Worm (Caenorhabditis elegans) whole organism, late embryonic: ENCODE results near the gene pitr-1.

Experiments
- C38D4.7 ChIP-seq: fragments of 200-800 bp; sonication (Bioruptor generic); optimal IDR thresholded peaks from 2 replicates; lab custom pipeline; 2018; ENCODE audit warnings: mild to moderate bottlenecking, missing genetic modification characterization, moderate library complexity, missing compliant biosample characterization
- K02D7.2 ChIP-seq: sonication (generic microtip); optimal IDR thresholded peaks from 2 replicates; lab custom pipeline; 2017; ENCODE audit warnings: mild to moderate bottlenecking, missing genetic modification characterization, missing compliant biosample characterization
- T23F11.4 ChIP-seq: fragments of 200-800 bp; sonication (Bioruptor generic); optimal IDR thresholded peaks from 2 replicates; lab custom pipeline; 2018; ENCODE audit warnings: mild to moderate bottlenecking, missing genetic modification characterization, missing compliant biosample characterization
- Y22D7AL.16 ChIP-seq: sonication (generic microtip); optimal IDR thresholded peaks from 2 replicates; lab custom pipeline; 2016; ENCODE audit warnings: missing genetic modification characterization, missing compliant biosample characterization
- ama-1 ChIP-seq: fragments of 150-350 bp; optimal IDR thresholded peaks from 2 replicates; lab custom pipeline; 2014
- ceh-22 ChIP-seq: sonication (generic microtip); optimal IDR thresholded peaks from 2 replicates; lab custom pipeline; 2017; ENCODE audit warnings: missing biosample characterization, missing genetic modification characterization
- ceh-6 ChIP-seq: fragments of 200-800 bp; sonication (Bioruptor generic); optimal IDR thresholded peaks from 2 replicates; lab custom pipeline; 2018; ENCODE audit warnings: mild to moderate bottlenecking, missing genetic modification characterization, missing compliant biosample characterization
- dve-1 ChIP-seq: sonication (generic microtip); optimal IDR thresholded peaks from 2 replicates; lab custom pipeline; 2017; ENCODE audit warnings: antibody characterized with exemption, mild to moderate bottlenecking, missing genetic modification characterization, missing compliant biosample characterization
- elt-2 ChIP-seq: sonication (generic microtip); optimal IDR thresholded peaks from 2 replicates; lab custom pipeline; 2016; ENCODE audit warnings: missing genetic modification reagents, missing genetic modification characterization, missing compliant biosample characterization
- fkh-10 ChIP-seq: fragments of 150-350 bp; optimal IDR thresholded peaks from 2 replicates; lab custom pipeline; 2014; ENCODE audit warnings: missing biosample characterization, missing genetic modification reagents, missing genetic modification characterization
- fkh-6 ChIP-seq: sonication (generic microtip); optimal IDR thresholded peaks from 2 replicates; lab custom pipeline; 2016; ENCODE audit warnings: missing genetic modification characterization, missing compliant biosample characterization
- gmeb-2 ChIP-seq: sonication (generic microtip); optimal IDR thresholded peaks from 2 replicates; lab custom pipeline; 2016; ENCODE audit warnings: missing genetic modification characterization, inconsistent platforms, missing compliant biosample characterization
- hlh-13 ChIP-seq: fragments of 200-800 bp; sonication (Bioruptor generic); optimal IDR thresholded peaks from 2 replicates; lab custom pipeline; 2018; ENCODE audit warnings: mild to moderate bottlenecking, missing genetic modification characterization, missing compliant biosample characterization
- hlh-15 ChIP-seq: sonication (generic microtip); optimal IDR thresholded peaks from 2 replicates; lab custom pipeline; 2016; ENCODE audit warnings: missing genetic modification characterization, missing compliant biosample characterization
- hlh-8 ChIP-seq: sonication (generic microtip); optimal IDR thresholded peaks from 2 replicates; lab custom pipeline; 2016; ENCODE audit warnings: missing genotype, missing genetic modification characterization, missing compliant biosample characterization
- mec-3 ChIP-seq: sonication (generic microtip); optimal IDR thresholded peaks from 2 replicates; lab custom pipeline; 2016; ENCODE audit warnings: borderline replicate concordance, missing genetic modification characterization, missing compliant biosample characterization
- pag-3 ChIP-seq: sonication (generic microtip); optimal IDR thresholded peaks from 2 replicates; lab custom pipeline; 2016; ENCODE audit warnings: missing compliant biosample characterization, missing genetic modification characterization, borderline replicate concordance
- pat-9 ChIP-seq: fragments of 200-800 bp; sonication (Bioruptor generic); optimal IDR thresholded peaks from 2 replicates; lab custom pipeline; 2018; ENCODE audit warnings: mild to moderate bottlenecking, missing genetic modification characterization, moderate library complexity, missing compliant biosample characterization
- ref-2 ChIP-seq: sonication (generic microtip); optimal IDR thresholded peaks from 2 replicates; lab custom pipeline; 2016; ENCODE audit warnings: missing genetic modification characterization, missing compliant biosample characterization
- rnt-1 ChIP-seq: sonication (generic microtip); optimal IDR thresholded peaks from 2 replicates; lab custom pipeline; 2016; ENCODE audit warnings: missing genetic modification characterization, missing compliant biosample characterization
- sox-2 ChIP-seq: fragments of 200-800 bp; sonication (Bioruptor generic); IDR thresholded peaks from 2 replicates; pipeline ENCODE4 v1.3.6; 2022; ENCODE audit warnings: missing genetic modification reagents, missing genetic modification characterization, missing compliant biosample characterization
- zip-5 ChIP-seq: sonication (generic microtip); optimal IDR thresholded peaks from 2 replicates; lab custom pipeline; 2016; ENCODE audit warnings: missing genetic modification characterization, missing compliant biosample characterization

pitr-1 gene

ce11 chrIV:7440238-7440637 lies 46.4 kb downstream of the pitr-1 start:
- no peak for TF ChIP-seq ceh-22 (tag; lab: Kevin White, UChicago)
- no peak for TF ChIP-seq hlh-8 (tag; lab: Kevin White, UChicago)
- peak; percentile 86 for TF ChIP-seq elt-2
- no peak for TF ChIP-seq hlh-15 (tag; lab: Kevin White, UChicago)

ce11 chrIV:7445236-7445635 lies 51.4 kb downstream of the pitr-1 start, which contains the start of gene valv-1:
Gene valv-1, minus strand, starts transcription at chrIV:7445336.
- TF ChIP-seq ref-2 (tag; lab: Kevin White, UChicago) (no peak), ceh-6 (no peak), elt-2 (no peak), gmeb-2 (tag; lab: Kevin White, UChicago) (no peak), rnt-1 (no peak), K02D7.2 (tag; lab: Kevin White, UChicago) (no peak), sox-2 (GFP tag; lab: Robert Waterston, UW) (no peak), fkh-10 (no peak), C38D4.7 (no peak), pag-3 (tag; lab: Kevin White, UChicago) (no peak), T23F11.4 (GFP tag; lab: Kevin White, UChicago) (no peak), Y22D7AL.16 (tag; lab: Kevin White, UChicago) (no peak), ama-1 (lab: Kevin White, UChicago) (no peak), zip-5 (no peak), hlh-8 (tag; lab: Kevin White, UChicago) (no peak), dve-1 (tag; lab: Kevin White, UChicago) (no peak), mec-3 (tag; lab: Kevin White, UChicago) (no peak), fkh-6 (tag; lab: Kevin White, UChicago) (no peak), pat-9 (no peak)
- TF ChIP-seq, all 69 proteins: peak for 0

ce11 chrIV:7445995-7446394 lies 52.1 kb downstream of the pitr-1 start, which contains the start of gene B0496.1:
Gene B0496.1, plus strand, starts transcription at chrIV:7446295.
- no peak for TF ChIP-seq hlh-13 (GFP tag; lab: Kevin White, UChicago)
- TF ChIP-seq ceh-22 (tag; lab: Kevin White, UChicago): no peak
